Worm (Caenorhabditis elegans): ENCODE data around the gene dmsr-5.
A peak's percentile ranks its signal among the peaks of the same experiment; 100 is the strongest.

dmsr-5 gene

DNA sequence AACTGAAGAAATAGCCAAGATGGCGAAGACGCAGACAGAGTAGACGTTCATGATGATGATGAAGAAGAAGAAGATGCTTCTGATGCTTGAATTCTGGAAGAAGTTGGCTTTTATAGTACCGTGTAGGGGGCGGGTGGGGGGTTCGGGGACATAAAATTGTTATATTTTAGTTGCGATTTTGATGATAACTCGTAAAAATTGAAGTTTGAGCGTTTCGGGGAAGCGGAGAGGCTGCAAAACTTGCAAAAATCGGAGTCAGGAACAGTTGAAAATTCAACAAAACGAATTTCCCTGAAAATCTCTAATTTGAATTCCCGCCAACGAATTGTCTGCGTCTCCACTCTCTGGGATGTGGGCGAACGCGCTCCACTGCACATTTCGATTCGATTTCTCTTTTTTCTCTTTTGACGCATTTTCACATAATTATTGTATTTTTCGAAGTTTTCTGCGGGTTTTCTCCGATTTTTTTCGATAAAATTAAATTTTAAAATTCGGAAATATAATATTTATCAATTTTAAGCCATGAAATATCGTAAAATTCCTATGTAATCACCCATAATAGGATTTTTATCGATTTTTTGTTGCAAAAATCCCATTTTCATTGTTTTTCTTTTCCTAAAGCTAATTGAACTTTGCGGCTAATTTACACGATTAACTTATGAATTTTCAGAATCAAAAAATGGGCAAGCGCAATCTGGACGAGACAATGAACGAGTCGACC, 12.7 kb upstream of the dmsr-5 start, which contains the start of the genes fipr-17 and Y48A6B.3 (continued):
- peak; percentile 96 for TF ChIP-seq efl-1 (GFP tag; optimal IDR thresholded peaks at IDR 0.05)
- no peak for TF ChIP-seq ztf-25 (GFP tag; IDR thresholded peaks at IDR 0.05)
- TF ChIP-seq hlh-26 (GFP tag; conservative IDR thresholded peaks at IDR 0.05), result no peak
- peak; percentile 91 for TF ChIP-seq dpl-1 (GFP tag; optimal IDR thresholded peaks at IDR 0.05)
- TF ChIP-seq egl-44 (GFP tag; IDR thresholded peaks at IDR 0.05), result no peak
- TF ChIP-seq K11D2.4 (GFP tag; IDR thresholded peaks at IDR 0.05), result no peak
- no peak for TF ChIP-seq madf-10 (tag; optimal IDR thresholded peaks at IDR 0.05)
- TF ChIP-seq bed-1 (GFP tag; IDR thresholded peaks at IDR 0.05), result no peak
- TF ChIP-seq nfyb-1 (GFP tag; IDR thresholded peaks at IDR 0.05), result 0 out of 2 replicates have a peak, but pooled peaks have one; percentile 42
- TF ChIP-seq chd-7 (tag; optimal IDR thresholded peaks at IDR 0.05), result no peak
- TF ChIP-seq pbrm-1 (GFP tag; IDR thresholded peaks at IDR 0.05), result peak; percentile 46; the same call in 1 of the 2 replicates
- peak; percentile 56 for TF ChIP-seq rcor-1 (GFP tag; IDR thresholded peaks at IDR 0.05)
- no peak for TF ChIP-seq mes-4 (tag; optimal IDR thresholded peaks at IDR 0.05)
- TF ChIP-seq ccch-3 (GFP tag; optimal IDR thresholded peaks at IDR 0.05), result no peak
- 0 out of 2 replicates have a peak, but pooled peaks have one; percentile 13 for TF ChIP-seq lir-1 (GFP tag; conservative IDR thresholded peaks at IDR 0.05)
- TF ChIP-seq lin-40 (tag; optimal IDR thresholded peaks at IDR 0.05), result peak; percentile 41
- TF ChIP-seq attf-5 (GFP tag; optimal IDR thresholded peaks at IDR 0.05), result peak; percentile 88
- no peak for TF ChIP-seq zim-3 (tag; optimal IDR thresholded peaks at IDR 0.05)
- TF ChIP-seq ztf-22 (GFP tag; optimal IDR thresholded peaks at IDR 0.05), result no peak
- no peak for TF ChIP-seq sea-2 (GFP tag; IDR thresholded peaks at IDR 0.05)
- no peak for TF ChIP-seq fkh-3 (tag; optimal IDR thresholded peaks at IDR 0.05)
- no peak for TF ChIP-seq bed-2 (GFP tag; IDR thresholded peaks at IDR 0.05)
- peak; percentile 31 for TF ChIP-seq ztf-18 (tag; optimal IDR thresholded peaks at IDR 0.05)
- no peak for TF ChIP-seq B0035.1 (tag; optimal IDR thresholded peaks at IDR 0.05)
- TF ChIP-seq tbp1 (GFP tag; optimal IDR thresholded peaks at IDR 0.05), result peak; percentile 65
- TF ChIP-seq snpc-1.1 (tag; optimal IDR thresholded peaks at IDR 0.05; ENCODE audit: insufficient read depth), result peak; percentile 58
- no peak for TF ChIP-seq cebp-2 (GFP tag; IDR thresholded peaks at IDR 0.05)
- no peak for TF ChIP-seq ztf-26 (tag; optimal IDR thresholded peaks at IDR 0.05)
- peak; percentile 67 for TF ChIP-seq hmg-1.2 (GFP tag; IDR thresholded peaks at IDR 0.05)
- TF ChIP-seq ceh-100 (GFP tag; IDR thresholded peaks at IDR 0.05), result peak; percentile 82
- peak; percentile 97 for TF ChIP-seq mcd-1 (GFP tag; IDR thresholded peaks at IDR 0.05)
- peak; percentile 86 for TF ChIP-seq dox-1 (GFP tag; IDR thresholded peaks at IDR 0.05)
- TF ChIP-seq him-1 (tag; optimal IDR thresholded peaks at IDR 0.05), result peak; percentile 69
- TF ChIP-seq Y79H2A.3 (GFP tag; conservative IDR thresholded peaks at IDR 0.05), result no peak
- TF ChIP-seq pha-4 (tag; optimal IDR thresholded peaks at IDR 0.05), result peak; percentile 62
- TF ChIP-seq athp-1 (tag; optimal IDR thresholded peaks at IDR 0.05), result peak; percentile 21
- no peak for TF ChIP-seq Y53F4B.3 (GFP tag; IDR thresholded peaks at IDR 0.05)
- TF ChIP-seq T26A5.8 (tag; optimal IDR thresholded peaks at IDR 0.05), result no peak
- no peak for TF ChIP-seq F39B2.1 (GFP tag; IDR thresholded peaks at IDR 0.05)
- TF ChIP-seq cebp-1 (GFP tag; IDR thresholded peaks at IDR 0.05), result no peak
- TF ChIP-seq cebp-1 (tag; optimal IDR thresholded peaks at IDR 0.05), result peak; percentile 62
- peak; percentile 87 for TF ChIP-seq D2030.7 (GFP tag; IDR thresholded peaks at IDR 0.05)
- TF ChIP-seq madf-3 (GFP tag; IDR thresholded peaks at IDR 0.05), result 0 out of 2 replicates have a peak, but pooled peaks have one; percentile 39
- no peak for TF ChIP-seq rpc-1 (optimal IDR thresholded peaks at IDR 0.05)
- TF ChIP-seq rpc-1 (tag; optimal IDR thresholded peaks at IDR 0.05), result no peak
- peak; percentile 80 for TF ChIP-seq lsl-1 (GFP tag; optimal IDR thresholded peaks at IDR 0.05)
- peak; percentile 23 for TF ChIP-seq snpc-1.3 (tag; optimal IDR thresholded peaks at IDR 0.05; ENCODE audit: insufficient read depth)
- TF ChIP-seq aptf-2 (GFP tag; conservative IDR thresholded peaks at IDR 0.05), result no peak
- TF ChIP-seq T07F8.4 (tag; optimal IDR thresholded peaks at IDR 0.05), result no peak

All from whole organism, young adult.